Worm (Caenorhabditis elegans): ENCODE results near the gene chil-7.

chil-7 gene

DNA sequence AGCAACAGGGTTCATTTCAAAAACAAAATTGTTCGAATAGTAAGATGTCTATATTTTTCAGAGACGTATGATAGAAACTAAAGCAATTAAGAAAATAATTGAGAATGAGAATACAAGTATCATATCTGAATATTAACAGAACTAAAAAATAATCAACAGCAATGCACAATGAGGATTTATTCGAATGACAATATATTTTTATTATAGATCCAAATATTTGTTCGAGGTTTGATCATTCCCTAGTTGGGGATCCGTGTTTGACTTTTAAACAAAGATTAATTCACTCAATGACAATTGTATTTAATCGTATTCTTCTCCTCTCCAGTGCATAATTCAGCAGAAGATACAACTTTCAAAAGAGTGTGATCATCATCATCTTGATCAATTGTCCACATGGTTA, 8.8 kb downstream of the chil-7 start, which contains the start of gene C08H9.18:
C08H9.18 (minus strand) TSS at position 101 of the 400 bp plus-strand sequence.
- TF ChIP-seq unc-42 (tag; optimal IDR thresholded peaks at IDR 0.05) (no peak), ceh-48 (tag; optimal IDR thresholded peaks at IDR 0.05) (no peak), hlh-30 (tag; optimal IDR thresholded peaks at IDR 0.05; ENCODE audit: insufficient read depth) (no peak), che-1 (tag; optimal IDR thresholded peaks at IDR 0.05) (no peak), elt-2 (tag; optimal IDR thresholded peaks at IDR 0.05) (no peak), lin-11 (tag; optimal IDR thresholded peaks at IDR 0.05) (no peak), ztf-16 (tag; optimal IDR thresholded peaks at IDR 0.05) (no peak), elt-4 (tag; optimal IDR thresholded peaks at IDR 0.05) (no peak), ceh-34 (tag; optimal IDR thresholded peaks at IDR 0.05) (no peak), tbx-7 (tag; optimal IDR thresholded peaks at IDR 0.05) (no peak)

DNA sequence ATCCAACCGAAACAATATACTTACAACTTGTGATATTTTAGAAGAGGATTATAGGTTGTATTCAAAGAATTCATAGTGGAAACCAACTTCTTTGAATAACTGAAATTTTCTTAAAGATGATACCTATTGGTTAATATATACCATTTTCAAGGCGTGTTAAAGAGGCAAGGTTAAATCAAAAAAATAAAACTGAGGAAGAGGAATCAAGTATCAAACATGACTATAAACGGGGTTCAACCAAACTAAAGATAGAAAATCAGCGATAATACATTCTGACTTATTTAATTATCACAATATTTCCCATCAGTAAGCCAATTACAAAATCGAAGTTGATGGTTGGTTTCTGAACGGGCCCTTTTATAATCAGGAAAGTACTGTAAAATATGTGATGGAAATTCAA, 9.6 kb downstream of the chil-7 start, which contains the start of gene chil-3:
chil-3 (minus strand) TSS at position 101 of the 400 bp plus-strand sequence.
- TF ChIP-seq nhr-11 (tag; optimal IDR thresholded peaks at IDR 0.05): peak; percentile 48
- no peak for TF ChIP-seq dve-1 (tag; optimal IDR thresholded peaks at IDR 0.05)

DNA sequence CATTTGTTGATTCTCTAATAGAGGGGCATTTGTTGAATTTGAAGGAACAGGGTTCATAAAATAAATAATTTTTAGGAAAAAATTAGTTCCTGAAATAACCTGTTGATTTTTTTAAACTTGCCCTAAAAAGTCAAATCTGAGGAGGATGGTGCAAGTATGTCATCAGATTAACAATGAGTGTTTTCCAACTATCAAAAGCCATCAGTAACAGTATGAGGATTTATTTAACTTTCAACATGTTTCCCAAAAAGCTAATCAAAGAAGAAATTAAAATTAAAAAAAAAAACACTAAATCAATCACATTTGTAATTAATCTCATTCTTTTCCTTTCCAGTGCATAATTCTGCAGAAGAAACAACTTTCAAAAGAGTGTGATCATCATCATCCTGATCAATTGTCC, 11.4 kb downstream of the chil-7 start, which contains the start of gene chil-5:
chil-5 (minus strand) TSS at position 101 of the 400 bp plus-strand sequence.
- TF ChIP-seq T23F11.4 (GFP tag; optimal IDR thresholded peaks at IDR 0.05): no peak
- no peak for TF ChIP-seq dmd-4 (tag; optimal IDR thresholded peaks at IDR 0.05; ENCODE audit: borderline replicate concordance)
- TF ChIP-seq ahr-1 (tag; optimal IDR thresholded peaks at IDR 0.05): no peak
- TF ChIP-seq unc-86 (tag; optimal IDR thresholded peaks at IDR 0.05): no peak
- TF ChIP-seq pag-3 (tag; optimal IDR thresholded peaks at IDR 0.05; ENCODE audit: borderline replicate concordance): no peak
- TF ChIP-seq nhr-232 (tag; optimal IDR thresholded peaks at IDR 0.05): no peak
- no peak for TF ChIP-seq madf-2 (tag; optimal IDR thresholded peaks at IDR 0.05)
- TF ChIP-seq ref-2 (tag; optimal IDR thresholded peaks at IDR 0.05): no peak
- TF ChIP-seq syd-9 (tag; optimal IDR thresholded peaks at IDR 0.05): no peak
- TF ChIP-seq unc-3 (GFP tag; conservative IDR thresholded peaks at IDR 0.05): no peak
- no peak for TF ChIP-seq unc-3 (tag; optimal IDR thresholded peaks at IDR 0.05)
- TF ChIP-seq Y22D7AL.16 (tag; optimal IDR thresholded peaks at IDR 0.05): no peak
- TF ChIP-seq elt-4 (tag; optimal IDR thresholded peaks at IDR 0.05): no peak
- TF ChIP-seq C08G9.2 (tag; optimal IDR thresholded peaks at IDR 0.05): no peak
- TF ChIP-seq npax-4 (tag; optimal IDR thresholded peaks at IDR 0.05): no peak
- no peak for TF ChIP-seq fkh-6 (tag; optimal IDR thresholded peaks at IDR 0.05)
- no peak for TF ChIP-seq ceh-34 (tag; optimal IDR thresholded peaks at IDR 0.05)
- TF ChIP-seq ceh-18 (tag; optimal IDR thresholded peaks at IDR 0.05): no peak
- no peak for TF ChIP-seq ttx-3 (tag; optimal IDR thresholded peaks at IDR 0.05)
- TF ChIP-seq fax-1 (tag; optimal IDR thresholded peaks at IDR 0.05): no peak

ce11 chrII:9857791-9858190, 13.2 kb downstream of the chil-7 start, which contains the start of gene chil-6:
Gene chil-6 (minus strand): TSS chrII:9857891.
- no peak for TF ChIP-seq ceh-31 (tag; optimal IDR thresholded peaks at IDR 0.05)
- TF ChIP-seq pqm-1 (tag; optimal IDR thresholded peaks at IDR 0.05): no peak
- no peak for TF ChIP-seq unc-55 (GFP tag; optimal IDR thresholded peaks at IDR 0.05)
- TF ChIP-seq ceh-9 (tag; optimal IDR thresholded peaks at IDR 0.05): no peak
- no peak for TF ChIP-seq nhr-232 (tag; optimal IDR thresholded peaks at IDR 0.05)

ce11 chrII:9855620-9856019, 15.4 kb downstream of the chil-7 start, which contains the start of gene chil-4:
Gene chil-4 (minus strand): TSS chrII:9855720.
- TF ChIP-seq nhr-232 (tag; optimal IDR thresholded peaks at IDR 0.05) (no peak), mec-3 (tag; optimal IDR thresholded peaks at IDR 0.05; ENCODE audit: borderline replicate concordance) (no peak), tbx-2 (tag; optimal IDR thresholded peaks at IDR 0.05) (no peak), ceh-48 (tag; optimal IDR thresholded peaks at IDR 0.05) (no peak), K09A11.1 (tag; optimal IDR thresholded peaks at IDR 0.05; ENCODE audit: insufficient read depth) (no peak), Y22D7AL.16 (tag; optimal IDR thresholded peaks at IDR 0.05) (no peak)
